Fruit fly (Drosophila melanogaster) whole organism, embryonic: ENCODE measurements around the gene CG2104.

Experiments used
- Bdp1 ChIP-seq: fragments of 200-800 bp; sonication (Bioruptor generic); optimal IDR thresholded peaks from 3 replicates; lab custom pipeline; 2016; ENCODE audit warnings: missing biosample characterization, missing genetic modification characterization
- Bgb ChIP-seq: fragments of 200-800 bp; sonication (Bioruptor generic); IDR thresholded peaks from 2 replicates; pipeline ENCODE4 v1.3.6; 2022; ENCODE audit warnings: missing biosample characterization, missing genetic modification characterization; ENCODE audit not compliant: partially characterized antibody
- BtbVII ChIP-seq: fragments of 200-800 bp; sonication (Bioruptor generic); optimal IDR thresholded peaks from 3 replicates; lab custom pipeline; 2017; ENCODE audit warnings: missing biosample characterization, mild to moderate bottlenecking, missing genetic modification characterization
- CG11093 ChIP-seq: fragments of 200-800 bp; sonication (Bioruptor generic); IDR thresholded peaks from 3 replicates; pipeline ENCODE4 v1.3.6; 2022; ENCODE audit warnings: missing biosample characterization, missing genetic modification characterization
- CG11247 ChIP-seq: fragments of 200-800 bp; sonication (Bioruptor generic); IDR thresholded peaks from 2 replicates; pipeline ENCODE4 v1.3.6; 2022; ENCODE audit warnings: missing biosample characterization, missing genetic modification characterization
- CG11695 ChIP-seq: fragments of 200-800 bp; sonication (Bioruptor generic); IDR thresholded peaks from 3 replicates; pipeline ENCODE4 v1.3.6; 2022; ENCODE audit warnings: missing biosample characterization, missing genetic modification characterization
- CG11723 ChIP-seq: fragments of 200-800 bp; sonication (Bioruptor generic); optimal IDR thresholded peaks from 2 replicates; lab custom pipeline; 2017; ENCODE audit warnings: missing biosample characterization, mild to moderate bottlenecking, missing genetic modification characterization
- CG12299 ChIP-seq: fragments of 200-800 bp; sonication (Bioruptor generic); optimal IDR thresholded peaks from 2 replicates; lab custom pipeline; 2018; ENCODE audit warnings: missing biosample characterization, mild to moderate bottlenecking, missing genetic modification characterization
- CG17612 ChIP-seq: fragments of 200-800 bp; sonication (Bioruptor generic); IDR thresholded peaks from 2 replicates; pipeline ENCODE4 v1.3.6; 2022; ENCODE audit warnings: missing biosample characterization, missing genetic modification characterization
- CG30020 ChIP-seq: fragments of 200-800 bp; optimal IDR thresholded peaks from 2 replicates; lab custom pipeline; 2019; ENCODE audit warnings: missing biosample characterization, mild to moderate bottlenecking, missing genetic modification characterization, moderate library complexity
- CG3065 ChIP-seq: fragments of 200-800 bp; sonication (Bioruptor generic); optimal IDR thresholded peaks from 2 replicates; lab custom pipeline; 2016; ENCODE audit warnings: missing biosample characterization, missing genetic modification characterization
- CG31441 ChIP-seq: fragments of 200-800 bp; sonication (Bioruptor generic); IDR thresholded peaks from 2 replicates; pipeline ENCODE4 v1.3.6; 2022; ENCODE audit warnings: missing biosample characterization, missing genetic modification characterization
- CG3281 ChIP-seq: fragments of 200-800 bp; sonication (Bioruptor generic); optimal IDR thresholded peaks from 3 replicates; lab custom pipeline; 2017; ENCODE audit warnings: missing biosample characterization, mild to moderate bottlenecking, missing genetic modification characterization
- CG33557 ChIP-seq: fragments of 200-800 bp; sonication (Bioruptor generic); optimal IDR thresholded peaks from 2 replicates; lab custom pipeline; 2019; ENCODE audit warnings: missing biosample characterization, mild to moderate bottlenecking, missing genetic modification characterization, moderate library complexity
- CG34376 ChIP-seq: fragments of 200-800 bp; sonication (Bioruptor generic); optimal IDR thresholded peaks from 2 replicates; lab custom pipeline; 2018; ENCODE audit warnings: missing biosample characterization, mild to moderate bottlenecking, missing genetic modification characterization
- CG4328 ChIP-seq: fragments of 200-800 bp; sonication (Bioruptor generic); optimal IDR thresholded peaks from 3 replicates; lab custom pipeline; 2017; ENCODE audit warnings: missing biosample characterization, missing genetic modification reagents, missing genetic modification characterization
- CG4424 ChIP-seq: fragments of 200-800 bp; sonication (Bioruptor generic); optimal IDR thresholded peaks from 3 replicates; lab custom pipeline; 2016; ENCODE audit warnings: missing biosample characterization, missing genetic modification characterization
- CG4617 ChIP-seq: fragments of 200-800 bp; sonication (Bioruptor generic); optimal IDR thresholded peaks from 3 replicates; lab custom pipeline; 2016; ENCODE audit warnings: missing biosample characterization, missing genetic modification characterization, borderline replicate concordance
- CG5245 ChIP-seq: fragments of 200-800 bp; sonication (Bioruptor generic); optimal IDR thresholded peaks from 3 replicates; lab custom pipeline; 2016; ENCODE audit warnings: missing biosample characterization, missing genetic modification characterization
- CG6813 ChIP-seq: fragments of 200-800 bp; sonication (Bioruptor generic); optimal IDR thresholded peaks from 2 replicates; lab custom pipeline; 2017; ENCODE audit warnings: missing biosample characterization, missing genetic modification characterization, mild to moderate bottlenecking, moderate library complexity, missing genetic modification reagents
- CG9876 ChIP-seq: fragments of 200-800 bp; sonication (Bioruptor generic); optimal IDR thresholded peaks from 2 replicates; lab custom pipeline; 2016; ENCODE audit warnings: missing biosample characterization, missing genetic modification characterization
- CG9932 ChIP-seq: fragments of 200-800 bp; sonication (Bioruptor generic); IDR thresholded peaks from 2 replicates; pipeline ENCODE4 v1.3.6; 2022; ENCODE audit warnings: missing biosample characterization, missing genetic modification characterization
- CTCF ChIP-seq: fragments of 200-800 bp; sonication (Bioruptor generic); optimal IDR thresholded peaks from 2 replicates; lab custom pipeline; 2017; ENCODE audit warnings: missing biosample characterization, mild to moderate bottlenecking, missing genetic modification characterization, moderate library complexity
- Dfd ChIP-seq, 2 experiments: fragments of >200 bp; optimal IDR thresholded peaks; 2 replicates each; lab custom pipeline; 2017; ENCODE audit warnings: missing biosample characterization in 2 of 2, missing genetic modification characterization in 2 of 2
- HmgD ChIP-seq: fragments of 200-800 bp; sonication (Bioruptor generic); optimal IDR thresholded peaks from 3 replicates; lab custom pipeline; 2016; ENCODE audit warnings: missing biosample characterization, missing genetic modification characterization
- Lhr ChIP-seq: fragments of 200-800 bp; sonication (Bioruptor generic); optimal IDR thresholded peaks from 3 replicates; lab custom pipeline; 2017; ENCODE audit warnings: mild to moderate bottlenecking, missing biosample characterization, missing genetic modification reagents, missing genetic modification characterization
- Ravus ChIP-seq: fragments of 200-800 bp; sonication (Bioruptor generic); IDR thresholded peaks from 2 replicates; pipeline ENCODE4 v1.3.6; 2022; ENCODE audit warnings: missing biosample characterization, missing genetic modification characterization
- Sin3A ChIP-seq: fragments of >200 bp; optimal IDR thresholded peaks from 2 replicates; lab custom pipeline; 2018
- Sox100B ChIP-seq: fragments of 200-800 bp; sonication (Bioruptor generic); optimal IDR thresholded peaks from 3 replicates; lab custom pipeline; 2018; ENCODE audit warnings: missing biosample characterization, mild to moderate bottlenecking, missing genetic modification characterization
- abd-A ChIP-seq: fragments of 200-800 bp; sonication (Bioruptor generic); optimal IDR thresholded peaks from 3 replicates; lab custom pipeline; 2019; ENCODE audit warnings: missing biosample characterization, mild to moderate bottlenecking, missing genetic modification characterization, moderate library complexity
- aop ChIP-seq: fragments of 200-800 bp; sonication (Bioruptor generic); IDR thresholded peaks from 2 replicates; pipeline ENCODE4 v1.3.6; 2022; ENCODE audit warnings: missing biosample characterization, missing genetic modification characterization
- bsh ChIP-seq, 2 experiments: fragments of 200-800 bp; sonication (Bioruptor generic); optimal IDR thresholded peaks; 2 replicates each; lab custom pipeline; 2017 to 2018; ENCODE audit warnings: mild to moderate bottlenecking in 2 of 2, missing biosample characterization in 2 of 2, missing genetic modification characterization in 2 of 2, moderate library complexity in 1 of 2
- chif ChIP-seq, 2 experiments: fragments of 200-800 bp; sonication (Bioruptor generic); optimal IDR thresholded peaks; 3 replicates each; lab custom pipeline; 2016; ENCODE audit warnings: missing biosample characterization in 2 of 2, missing genetic modification characterization in 2 of 2
- chm ChIP-seq: fragments of 200-800 bp; sonication (Bioruptor generic); IDR thresholded peaks from 2 replicates; pipeline ENCODE4 v1.3.6; 2022; ENCODE audit warnings: missing biosample characterization, missing genetic modification characterization
- ewg ChIP-seq: fragments of 200-800 bp; sonication (Bioruptor generic); optimal IDR thresholded peaks from 3 replicates; lab custom pipeline; 2017; ENCODE audit warnings: mild to moderate bottlenecking, missing biosample characterization, missing genetic modification reagents, missing genetic modification characterization
- knrl ChIP-seq: fragments of 200-800 bp; sonication (Bioruptor generic); IDR thresholded peaks from 3 replicates; pipeline ENCODE4 v1.3.6; 2022; ENCODE audit warnings: missing biosample characterization, missing genetic modification characterization; ENCODE audit not compliant: partially characterized antibody
- mirr ChIP-seq: fragments of 200-800 bp; sonication (Bioruptor generic); optimal IDR thresholded peaks from 3 replicates; lab custom pipeline; 2018; ENCODE audit warnings: missing biosample characterization, mild to moderate bottlenecking, missing genetic modification characterization
- mld ChIP-seq: fragments of 200-800 bp; sonication (Bioruptor generic); IDR thresholded peaks from 3 replicates; pipeline ENCODE4 v1.3.6; 2022; ENCODE audit warnings: missing biosample characterization, missing genetic modification characterization; ENCODE audit not compliant: partially characterized antibody
- nerfin-2 ChIP-seq: fragments of 200-800 bp; sonication (Bioruptor generic); IDR thresholded peaks from 2 replicates; pipeline ENCODE4 v1.3.6; 2022; ENCODE audit warnings: missing biosample characterization, missing genetic modification characterization; ENCODE audit not compliant: partially characterized antibody
- onecut ChIP-seq: fragments of 200-800 bp; sonication (Bioruptor generic); IDR thresholded peaks from 2 replicates; pipeline ENCODE4 v1.3.6; 2022; ENCODE audit warnings: missing biosample characterization, missing genetic modification characterization
- org-1 ChIP-seq: fragments of 200-800 bp; sonication (Bioruptor generic); optimal IDR thresholded peaks from 2 replicates; lab custom pipeline; 2017; ENCODE audit warnings: missing biosample characterization, missing genetic modification characterization
- pan ChIP-seq, 4 experiments: fragments of >200 bp in 3 of 4; fragments of 200-800 bp in 1 of 4; sonication (Bioruptor generic) in 1 of 4; optimal IDR thresholded peaks in 3 of 4; IDR thresholded peaks in 1 of 4; 2 replicates each; pipeline versions ENCODE4 v1.3.6 to Lab custom; 2017 to 2022; ENCODE audit warnings: missing biosample characterization in 2 of 4, missing genetic modification characterization in 2 of 4, mixed read lengths in 1 of 4
- ranshi ChIP-seq: fragments of 200-800 bp; sonication (Bioruptor generic); IDR thresholded peaks from 2 replicates; pipeline ENCODE4 v1.3.6; 2022; ENCODE audit warnings: missing biosample characterization, missing genetic modification characterization
- salm ChIP-seq: fragments of 200-800 bp; sonication (Bioruptor generic); optimal IDR thresholded peaks from 2 replicates; lab custom pipeline; 2018; ENCODE audit warnings: missing biosample characterization, mild to moderate bottlenecking, missing genetic modification characterization
- sob ChIP-seq: fragments of 200-800 bp; sonication (Bioruptor generic); IDR thresholded peaks from 2 replicates; pipeline ENCODE4 v1.3.6; 2022; ENCODE audit warnings: missing biosample characterization, missing genetic modification characterization
- ttk ChIP-seq: fragments of 200-800 bp; sonication (Bioruptor generic); IDR thresholded peaks from 2 replicates; pipeline ENCODE4 v2.1.2; 2022; ENCODE audit warnings: missing biosample characterization, missing genetic modification characterization
- tup ChIP-seq: fragments of 200-800 bp; sonication (Bioruptor generic); optimal IDR thresholded peaks from 2 replicates; lab custom pipeline; 2016; ENCODE audit warnings: missing biosample characterization, mild to moderate bottlenecking, missing genetic modification characterization, moderate library complexity
- tx ChIP-seq: fragments of 200-800 bp; sonication (Bioruptor generic); optimal IDR thresholded peaks from 2 replicates; lab custom pipeline; 2016; ENCODE audit warnings: missing biosample characterization, missing genetic modification characterization
- unpg ChIP-seq: fragments of 200-800 bp; sonication (Bioruptor generic); optimal IDR thresholded peaks from 3 replicates; lab custom pipeline; 2018; ENCODE audit warnings: missing biosample characterization, mild to moderate bottlenecking, missing genetic modification characterization, moderate library complexity
- zfh1 ChIP-seq: fragments of 200-800 bp; sonication (Bioruptor generic); IDR thresholded peaks from 3 replicates; pipeline ENCODE4 v1.3.6; 2022; ENCODE audit warnings: missing biosample characterization, missing genetic modification characterization

Gene CG2104

DNA sequence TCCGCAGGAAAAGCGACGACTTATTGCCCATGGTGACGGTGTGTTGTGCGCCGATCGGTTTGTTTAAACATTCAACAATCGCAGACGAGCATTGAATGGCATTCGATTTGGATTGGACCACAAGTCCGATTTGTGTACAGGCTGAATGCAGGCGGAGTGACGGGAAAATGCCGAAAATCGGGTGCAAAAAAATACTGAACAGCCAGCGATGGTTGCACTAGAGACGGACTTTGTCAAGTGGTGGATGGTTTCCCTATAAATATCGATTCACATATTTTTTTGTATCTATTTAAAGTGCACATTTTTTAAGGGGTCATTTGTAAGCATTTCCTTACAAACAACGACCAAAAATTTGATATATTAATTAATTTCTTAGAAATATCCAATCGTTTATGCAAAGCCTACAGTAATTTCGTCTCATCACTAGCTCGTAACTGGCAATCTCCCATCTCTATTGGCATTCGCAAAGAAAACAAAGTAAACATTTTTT, 38.3 kb downstream of the CG2104 start, which contains the start of the genes elm and MED27 (continued):
- peak; percentile 92 for TF ChIP-seq Lhr
- TF ChIP-seq tup (GFP tag; lab: Kevin White, UChicago) = peak; percentile 73
- TF ChIP-seq CG6813 (GFP tag; lab: Kevin White, UChicago) = peak; percentile 34
- TF ChIP-seq Bgb (GFP tag; lab: Robert Waterston, UW) = peak; percentile 86
- peak; percentile 77 for TF ChIP-seq Sox100B (GFP tag; lab: Kevin White, UChicago)
- TF ChIP-seq CG4617 (GFP tag; lab: Kevin White, UChicago) = peak; percentile 91
- peak; percentile 85 for TF ChIP-seq HmgD (GFP tag; lab: Kevin White, UChicago)
- TF ChIP-seq CG11247 (GFP tag; lab: Robert Waterston, UW) = peak; percentile 91
- peak; percentile 51 for TF ChIP-seq mirr
- peak; percentile 80 for TF ChIP-seq aop (GFP tag; lab: Robert Waterston, UW)
- TF ChIP-seq CG33557 (GFP tag; lab: Kevin White, UChicago) = peak; percentile 88
- TF ChIP-seq bsh (GFP tag; optimal IDR thresholded peaks at IDR 0.05; lab: Kevin White, UChicago) = peak; percentile 23 to 92
- TF ChIP-seq CG12299 = peak; percentile 77
- peak; percentile 89 for TF ChIP-seq ttk (GFP tag; lab: Robert Waterston, UW)
- peak; percentile 88 for TF ChIP-seq CG5245 (GFP tag; lab: Kevin White, UChicago)
- TF ChIP-seq pan (optimal IDR thresholded peaks at IDR 0.05; lab: Kevin White, UChicago) = no peak
- TF ChIP-seq pan (GFP tag; optimal IDR thresholded peaks at IDR 0.05 in 1 of 2, IDR thresholded peaks at IDR 0.05 in 1 of 2) = peak in 1 of 2 experiments; percentile 89
- TF ChIP-seq CG9932 (GFP tag; lab: Robert Waterston, UW) = peak; percentile 98
- peak; percentile 68; the same call in 1 of the 2 replicates for TF ChIP-seq CG17612 (GFP tag; lab: Robert Waterston, UW)
- TF ChIP-seq CG4424 (GFP tag; lab: Kevin White, UChicago) = peak; percentile 95
- TF ChIP-seq CG11723 = peak; percentile 81
- TF ChIP-seq CG9876 = peak; percentile 80
- peak; percentile 71 for TF ChIP-seq Ravus (GFP tag; lab: Robert Waterston, UW)
- TF ChIP-seq ewg (GFP tag; lab: Kevin White, UChicago) = peak; percentile 80
- TF ChIP-seq knrl (GFP tag; lab: Robert Waterston, UW) = peak; percentile 98
- TF ChIP-seq Sin3A (lab: Kevin White, UChicago) = peak; percentile 95
- no peak for TF ChIP-seq abd-A (tag; lab: Kevin White, UChicago)
- TF ChIP-seq unpg (GFP tag; lab: Kevin White, UChicago) = peak; percentile 90
- peak; percentile 92 for TF ChIP-seq tx (GFP tag; lab: Kevin White, UChicago)
- TF ChIP-seq CG31441 (GFP tag; lab: Robert Waterston, UW) = peak; percentile 90
- TF ChIP-seq mld (GFP tag; lab: Robert Waterston, UW) = peak; percentile 72
- peak; percentile 81 for TF ChIP-seq CG4328 (GFP tag; lab: Kevin White, UChicago)
- TF ChIP-seq chm (GFP tag; lab: Robert Waterston, UW) = peak; percentile 74; the same call in 1 of the 2 replicates
- TF ChIP-seq CG3065 (GFP tag; lab: Kevin White, UChicago) = peak; percentile 78
- peak; percentile 85 for TF ChIP-seq CG30020 (tag; lab: Kevin White, UChicago)
- TF ChIP-seq CG3281 (GFP tag; lab: Kevin White, UChicago) = peak; percentile 85
- peak; percentile 61 for TF ChIP-seq org-1
- TF ChIP-seq Bdp1 = peak; percentile 79
- peak; percentile 79 for TF ChIP-seq CG11695 (GFP tag; lab: Robert Waterston, UW)
- TF ChIP-seq Dfd (GFP tag; optimal IDR thresholded peaks at IDR 0.05; lab: Kevin White, UChicago) = peak in 1 of 2 experiments; percentile 59
- TF ChIP-seq salm (tag; lab: Kevin White, UChicago) = peak; percentile 76
- TF ChIP-seq CG34376 = peak; percentile 83
- peak; percentile 96 for TF ChIP-seq sob (GFP tag; lab: Robert Waterston, UW)
- peak; percentile 71 for TF ChIP-seq onecut (GFP tag; lab: Robert Waterston, UW)
- TF ChIP-seq nerfin-2 = peak; percentile 88
- peak; percentile 94 for TF ChIP-seq zfh1 (GFP tag; lab: Robert Waterston, UW)
- TF ChIP-seq BtbVII (GFP tag; lab: Kevin White, UChicago) = peak; percentile 81
- no peak for TF ChIP-seq CTCF
- peak; percentile 93 for TF ChIP-seq ranshi (GFP tag; lab: Robert Waterston, UW)
- peak; percentile 92 to 95 for TF ChIP-seq chif (GFP tag; optimal IDR thresholded peaks at IDR 0.05; lab: Kevin White, UChicago)
- peak; percentile 91 for TF ChIP-seq CG11093 (GFP tag; lab: Robert Waterston, UW)
